Fruit fly (Drosophila melanogaster): ENCODE results near the gene Rtc1.

Rtc1 gene

dm6 chrX:13791011-13791410 is 34.0 kb downstream of the Rtc1 start, which contains the start of gene CG10993:
TSS of gene CG10993 (minus strand) at chrX:13791111.
- no peak for TF ChIP-seq CG8632 (GFP tag; optimal IDR thresholded peaks at IDR 0.05)
- no peak for TF ChIP-seq achi (GFP tag; optimal IDR thresholded peaks at IDR 0.05)
- no peak for TF ChIP-seq CG6808 (GFP tag; optimal IDR thresholded peaks at IDR 0.05)
- no peak for TF ChIP-seq Lpt (GFP tag; optimal IDR thresholded peaks at IDR 0.05)
- TF ChIP-seq vri (GFP tag; optimal IDR thresholded peaks at IDR 0.05), result no peak
- no peak for TF ChIP-seq CG8119 (GFP tag; IDR thresholded peaks at IDR 0.05)
- TF ChIP-seq CG3919 (GFP tag; optimal IDR thresholded peaks at IDR 0.05), result no peak

dm6 chrX:13792463-13792862 is 35.5 kb downstream of the Rtc1 start:
- TF ChIP-seq CG34406 (GFP tag; optimal IDR thresholded peaks at IDR 0.05), result no peak
- no peak for TF ChIP-seq CG3919 (GFP tag; optimal IDR thresholded peaks at IDR 0.05)
- TF ChIP-seq CG9139 (GFP tag; optimal IDR thresholded peaks at IDR 0.05), result no peak
- no peak for TF ChIP-seq CG6163 (GFP tag; IDR thresholded peaks at IDR 0.05)
- no peak for TF ChIP-seq Ets21C (GFP tag; optimal IDR thresholded peaks at IDR 0.05)
- peak; percentile 17 for TF ChIP-seq svp (GFP tag)
- TF ChIP-seq Eip78C (GFP tag), result peak; percentile 11

- TF ChIP-seq CG15336 (GFP tag; IDR thresholded peaks at IDR 0.05) (no peak), Lpt (GFP tag; optimal IDR thresholded peaks at IDR 0.05) (no peak)
Observed at dm6 chrX:13797538-13797937, 40.6 kb downstream of the Rtc1 start, which contains the start of gene CG10996. TSS of gene CG10996 (minus strand) at chrX:13797638.

dm6 chrX:13800680-13801079 is 43.7 kb downstream of the Rtc1 start:
- TF ChIP-seq CG34406 (GFP tag; optimal IDR thresholded peaks at IDR 0.05) (peak; percentile 6), Blimp-1 (GFP tag; optimal IDR thresholded peaks at IDR 0.05) (no peak), ss (GFP tag; optimal IDR thresholded peaks at IDR 0.05) (no peak), CG11902 (GFP tag; optimal IDR thresholded peaks at IDR 0.05) (no peak), Eip78C (GFP tag) (peak; percentile 63), Sox14 (GFP tag; optimal IDR thresholded peaks at IDR 0.05) (peak; percentile 12), CG31627 (GFP tag; optimal IDR thresholded peaks at IDR 0.05) (peak; percentile 24), cyc (GFP tag; optimal IDR thresholded peaks at IDR 0.05) (peak; percentile 26), esn (GFP tag; optimal IDR thresholded peaks at IDR 0.05) (peak; percentile 40), Sox102F (GFP tag; optimal IDR thresholded peaks at IDR 0.05) (peak; percentile 22), acj6 (GFP tag; optimal IDR thresholded peaks at IDR 0.05) (peak; percentile 11), svp (GFP tag) (peak; percentile 71), Sox15 (GFP tag; optimal IDR thresholded peaks at IDR 0.05) (no peak), Ets96B (tag; optimal IDR thresholded peaks at IDR 0.05) (no peak), CG8632 (GFP tag; optimal IDR thresholded peaks at IDR 0.05) (no peak), Hr39 (GFP tag; optimal IDR thresholded peaks at IDR 0.05) (peak; percentile 24), CG6792 (GFP tag; optimal IDR thresholded peaks at IDR 0.05) (peak; percentile 4), lz (GFP tag; optimal IDR thresholded peaks at IDR 0.05) (peak; percentile 14), Hr4 (GFP tag; optimal IDR thresholded peaks at IDR 0.05) (no peak), topi (GFP tag; optimal IDR thresholded peaks at IDR 0.05) (no peak), CG11294 (GFP tag; IDR thresholded peaks at IDR 0.05) (no peak), dsx (GFP tag; optimal IDR thresholded peaks at IDR 0.05; ENCODE audit: poor library complexity, severe bottlenecking) (no peak), Ets21C (GFP tag; optimal IDR thresholded peaks at IDR 0.05) (peak; percentile 7), CG10631 (GFP tag; optimal IDR thresholded peaks at IDR 0.05) (peak; percentile 6), CG6808 (GFP tag; optimal IDR thresholded peaks at IDR 0.05) (no peak), net (GFP tag; optimal IDR thresholded peaks at IDR 0.05) (peak; percentile 12)

dm6 chrX:13804398-13804797 is 47.4 kb downstream of the Rtc1 start:
- no peak for TF ChIP-seq CG6854 (GFP tag; optimal IDR thresholded peaks at IDR 0.05)
- no peak for TF ChIP-seq CG3919 (GFP tag; optimal IDR thresholded peaks at IDR 0.05)
- peak; percentile 95 for TF ChIP-seq svp (GFP tag)
